Fruit fly (Drosophila melanogaster) whole organism, wandering third instar larva: ENCODE measurements around the gene Polr3E.

ENCODE experiments used
- Abd-B ChIP-seq: fragments of >200 bp; optimal IDR thresholded peaks from 2 replicates; lab custom pipeline; 2017; ENCODE audit warnings: missing biosample characterization, missing genetic modification characterization
- CrebA ChIP-seq: fragments of 200-800 bp; sonication (Bioruptor generic); optimal IDR thresholded peaks from 2 replicates; lab custom pipeline; 2016; ENCODE audit warnings: missing biosample characterization, mild to moderate bottlenecking, missing genetic modification characterization, borderline replicate concordance
- Dfd ChIP-seq: fragments of >200 bp; optimal IDR thresholded peaks from 2 replicates; lab custom pipeline; 2017; ENCODE audit warnings: missing biosample characterization, missing genetic modification characterization
- Dif ChIP-seq: fragments of 200-275, 200-300 bp; sonication (Bioruptor generic); optimal IDR thresholded peaks from 2 replicates; lab custom pipeline; 2018; ENCODE audit warnings: missing biosample characterization, missing genetic modification characterization; ENCODE audit not compliant: partially characterized antibody
- GATAd ChIP-seq: sonication (Bioruptor generic); optimal IDR thresholded peaks from 2 replicates; lab custom pipeline; 2016; ENCODE audit warnings: missing biosample characterization, missing genetic modification characterization
- HLH106 ChIP-seq: fragments of 200-800 bp; optimal IDR thresholded peaks from 3 replicates; lab custom pipeline; 2019; ENCODE audit warnings: missing biosample characterization, mild to moderate bottlenecking, missing genetic modification characterization, moderate library complexity
- Hr78 ChIP-seq: fragments of >200 bp; optimal IDR thresholded peaks from 2 replicates; lab custom pipeline; 2017; ENCODE audit warnings: missing biosample characterization, missing genetic modification characterization
- Jra ChIP-seq: sonication (Bioruptor generic); optimal IDR thresholded peaks from 2 replicates; lab custom pipeline; 2016; ENCODE audit warnings: missing biosample characterization, missing genetic modification characterization
- Mio ChIP-seq: sonication (Bioruptor generic); optimal IDR thresholded peaks from 2 replicates; lab custom pipeline; 2016; ENCODE audit warnings: missing biosample characterization, missing genetic modification characterization
- Myc ChIP-seq: fragments of >200 bp; optimal IDR thresholded peaks from 2 replicates; lab custom pipeline; 2017
- N ChIP-seq: fragments of >200 bp; optimal IDR thresholded peaks from 2 replicates; lab custom pipeline; 2018; ENCODE audit warnings: missing biosample characterization, missing external identifiers, missing genetic modification characterization
- OdsH ChIP-seq: fragments of 200-800 bp; sonication (Bioruptor generic); optimal IDR thresholded peaks from 2 replicates; lab custom pipeline; 2016; ENCODE audit warnings: missing biosample characterization, mild to moderate bottlenecking, missing genetic modification characterization
- Rel ChIP-seq, 2 experiments: fragments of 200-800 bp; sonication (Bioruptor generic) in 1 of 2; optimal IDR thresholded peaks; 2 replicates in 1 of 2; 3 replicates in 1 of 2; lab custom pipeline; 2016 to 2019; ENCODE audit warnings: mild to moderate bottlenecking in 2 of 2, missing biosample characterization in 2 of 2, missing genetic modification characterization in 2 of 2, moderate library complexity in 1 of 2
- Sp1 ChIP-seq: fragments of 200-800 bp; sonication (Bioruptor generic); optimal IDR thresholded peaks from 3 replicates; lab custom pipeline; 2019; ENCODE audit warnings: missing biosample characterization, mild to moderate bottlenecking, missing genetic modification characterization, moderate library complexity
- Vsx2 ChIP-seq: fragments of 200-300, 225-300 bp; sonication (Bioruptor generic); optimal IDR thresholded peaks from 2 replicates; lab custom pipeline; 2018; ENCODE audit warnings: missing biosample characterization, missing genetic modification characterization; ENCODE audit not compliant: partially characterized antibody
- br ChIP-seq: fragments of 200-800 bp; sonication (Bioruptor generic); optimal IDR thresholded peaks from 2 replicates; lab custom pipeline; 2016; ENCODE audit warnings: missing biosample characterization, missing genetic modification characterization
- brk ChIP-seq: fragments of 200-800 bp; sonication (Bioruptor generic); optimal IDR thresholded peaks from 2 replicates; lab custom pipeline; 2016; ENCODE audit warnings: missing biosample characterization, mild to moderate bottlenecking, missing genetic modification characterization
- dl ChIP-seq, 2 experiments: fragments of 175-275, 200-275 bp in 1 of 2; fragments of 200-275 bp in 1 of 2; sonication (Bioruptor generic); optimal IDR thresholded peaks; lab custom pipeline; 2018; ENCODE audit warnings: mild to moderate bottlenecking in 2 of 2, missing biosample characterization in 2 of 2, missing genetic modification characterization in 2 of 2, moderate library complexity in 2 of 2; ENCODE audit not compliant: partially characterized antibody in 2 of 2, insufficient read depth in 1 of 2
- dmrt93B ChIP-seq: fragments of 200-800 bp; sonication (Bioruptor generic); optimal IDR thresholded peaks from 2 replicates; lab custom pipeline; 2018; ENCODE audit warnings: missing biosample characterization, mild to moderate bottlenecking, missing genetic modification characterization
- ey ChIP-seq: fragments of 200-800 bp; sonication (Bioruptor generic); optimal IDR thresholded peaks from 2 replicates; lab custom pipeline; 2016; ENCODE audit warnings: missing biosample characterization, missing genetic modification characterization
- foxo ChIP-seq, 2 experiments: fragments of 200-800 bp; sonication (Bioruptor generic); optimal IDR thresholded peaks; 2 replicates in 1 of 2; 3 replicates in 1 of 2; lab custom pipeline; 2016 to 2017; ENCODE audit warnings: missing biosample characterization in 2 of 2, missing genetic modification characterization in 2 of 2
- fru ChIP-seq: fragments of 200-800 bp; sonication (Bioruptor generic); optimal IDR thresholded peaks from 3 replicates; lab custom pipeline; 2016; ENCODE audit warnings: missing biosample characterization, mild to moderate bottlenecking, missing genetic modification characterization
- h ChIP-seq: fragments of 200-800 bp; sonication (Bioruptor generic); optimal IDR thresholded peaks from 3 replicates; lab custom pipeline; 2016; ENCODE audit warnings: missing biosample characterization, mild to moderate bottlenecking, missing genetic modification characterization
- jim ChIP-seq: fragments of 175-275, 200-325 bp; sonication (Bioruptor generic); optimal IDR thresholded peaks from 2 replicates; lab custom pipeline; 2016; ENCODE audit warnings: missing biosample characterization, mild to moderate bottlenecking, missing genetic modification characterization
- psq ChIP-seq: fragments of 200-800 bp; sonication (Bioruptor generic); optimal IDR thresholded peaks from 3 replicates; lab custom pipeline; 2017; ENCODE audit warnings: missing biosample characterization, mild to moderate bottlenecking, missing genetic modification characterization, moderate library complexity
- rgr ChIP-seq: fragments of 200-800 bp; sonication (Bioruptor generic); optimal IDR thresholded peaks from 3 replicates; lab custom pipeline; 2016; ENCODE audit warnings: missing biosample characterization, mild to moderate bottlenecking, missing genetic modification characterization
- sage ChIP-seq: fragments of 200-800 bp; sonication (Bioruptor generic); optimal IDR thresholded peaks from 2 replicates; lab custom pipeline; 2016; ENCODE audit warnings: missing biosample characterization, mild to moderate bottlenecking, missing genetic modification characterization
- tai ChIP-seq: sonication (Bioruptor generic); optimal IDR thresholded peaks from 2 replicates; lab custom pipeline; 2016; ENCODE audit warnings: missing biosample characterization, missing genetic modification characterization
- woc ChIP-seq: sonication (Bioruptor generic); optimal IDR thresholded peaks from 2 replicates; lab custom pipeline; 2016; ENCODE audit warnings: missing biosample characterization, mild to moderate bottlenecking, missing genetic modification characterization

The Polr3E gene

DNA sequence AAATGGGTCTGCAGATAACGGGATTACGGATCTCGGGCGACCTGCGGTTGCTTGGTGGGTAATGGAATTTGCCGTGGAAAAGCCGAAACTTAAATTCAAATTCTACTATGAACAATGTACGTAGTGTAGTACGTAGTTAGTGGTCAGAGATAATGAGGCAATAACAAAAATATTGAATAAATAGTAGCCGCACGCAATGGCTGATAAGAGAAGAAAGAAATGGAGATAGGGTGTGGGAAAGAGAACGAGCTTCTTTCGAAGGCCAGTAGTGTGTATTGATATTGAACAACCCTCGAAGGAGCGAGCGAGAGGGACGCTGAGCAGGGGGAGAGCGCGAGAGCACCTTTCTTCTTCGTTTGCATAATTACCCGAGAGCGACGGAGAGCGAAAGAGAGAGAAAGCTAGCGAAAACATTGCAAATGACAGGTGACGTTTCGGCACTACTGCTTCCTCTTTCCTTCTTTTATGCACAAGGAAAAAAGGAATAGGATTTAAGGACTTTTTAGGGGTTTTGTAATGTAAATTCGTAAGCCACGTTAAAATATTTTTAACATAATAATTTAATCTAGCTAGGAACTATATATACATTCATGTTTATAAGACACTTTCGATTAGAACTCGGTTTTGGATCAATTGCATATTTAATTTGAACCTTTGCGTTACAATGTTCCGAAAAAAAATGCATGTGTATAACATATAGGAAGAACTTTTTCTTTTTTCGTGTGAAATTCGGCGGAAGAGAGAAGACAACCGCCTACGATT is 20.6 kb upstream of the Polr3E start:
- TF ChIP-seq foxo (GFP tag; optimal IDR thresholded peaks at IDR 0.05; lab: Kevin White, UChicago) (peak in 1 of 2 experiments; percentile 10), woc (GFP tag; lab: Kevin White, UChicago) (peak; percentile 22), Dif (GFP tag; lab: Kevin White, UChicago) (peak; percentile 85), Jra (GFP tag; lab: Kevin White, UChicago) (no peak), ey (GFP tag; lab: Kevin White, UChicago) (peak; percentile 17), rgr (GFP tag; lab: Kevin White, UChicago) (peak; percentile 23), Dfd (GFP tag; lab: Kevin White, UChicago) (no peak), dl (GFP tag; optimal IDR thresholded peaks at IDR 0.05; lab: Kevin White, UChicago; ENCODE audit: insufficient read depth in 1 of 2, partially characterized antibody in 2 of 2) (peak; percentile 61 to 65)

DNA sequence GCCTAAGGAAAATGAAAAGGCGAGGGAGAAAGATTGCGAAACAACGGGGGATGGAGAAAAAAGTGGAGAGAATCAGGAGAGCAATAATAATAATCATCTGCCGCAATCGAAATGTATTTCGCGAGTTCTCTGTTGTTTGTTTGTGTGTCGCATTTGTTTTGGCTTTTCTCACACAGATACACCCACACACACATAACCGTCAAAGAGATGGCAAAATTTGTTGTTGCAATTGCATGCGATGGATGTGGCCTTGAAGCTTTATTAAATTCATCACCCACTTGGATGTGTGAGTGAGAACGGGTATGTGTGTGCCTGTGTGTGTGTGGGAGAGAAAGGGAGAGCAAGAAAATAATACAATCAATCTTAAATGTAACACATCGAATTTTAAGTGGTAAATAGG is 19.9 kb upstream of the Polr3E start:
- TF ChIP-seq Jra (GFP tag; lab: Kevin White, UChicago) (peak; percentile 49), N (GFP tag; lab: Kevin White, UChicago) (peak; percentile 17), sage (GFP tag; lab: Kevin White, UChicago) (peak; percentile 30), brk (GFP tag; lab: Kevin White, UChicago) (peak; percentile 22), Abd-B (GFP tag; lab: Kevin White, UChicago) (no peak), dl (GFP tag; optimal IDR thresholded peaks at IDR 0.05; lab: Kevin White, UChicago; ENCODE audit: insufficient read depth in 1 of 2, partially characterized antibody in 2 of 2) (peak; percentile 8 to 15), jim (GFP tag; lab: Kevin White, UChicago) (no peak), Dif (GFP tag; lab: Kevin White, UChicago) (peak; percentile 37), psq (GFP tag; lab: Kevin White, UChicago) (peak; percentile 76), Sp1 (GFP tag; lab: Kevin White, UChicago) (no peak), HLH106 (tag; lab: Kevin White, UChicago) (no peak), h (GFP tag; lab: Kevin White, UChicago) (peak; percentile 37), OdsH (GFP tag; lab: Kevin White, UChicago) (no peak), Rel (GFP tag; optimal IDR thresholded peaks at IDR 0.05; lab: Kevin White, UChicago) (no peak), Rel (tag; optimal IDR thresholded peaks at IDR 0.05; lab: Kevin White, UChicago) (peak; percentile 71), Dfd (GFP tag; lab: Kevin White, UChicago) (no peak)

DNA sequence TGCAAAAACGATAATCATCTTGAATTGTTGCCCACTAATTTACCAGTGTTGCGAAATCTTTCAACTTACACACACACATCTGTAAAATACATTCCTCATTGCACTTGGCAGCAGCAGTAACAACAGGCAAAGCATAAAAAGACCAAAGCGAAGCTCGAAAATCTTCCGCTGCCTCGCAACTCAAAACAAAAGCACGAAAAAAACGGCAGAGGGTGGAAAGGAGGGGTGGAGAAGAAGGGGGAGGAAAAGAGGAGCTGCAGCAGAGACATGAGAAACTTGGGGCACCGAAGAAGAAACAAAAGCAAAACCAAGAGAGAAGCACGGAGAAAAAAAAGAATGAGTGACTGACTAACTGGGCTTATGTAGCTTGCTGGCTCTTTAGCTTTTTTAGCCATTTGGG is 18.2 kb upstream of the Polr3E start:
- TF ChIP-seq Vsx2 (no peak), psq (GFP tag; lab: Kevin White, UChicago) (peak; percentile 98), jim (GFP tag; lab: Kevin White, UChicago) (peak; percentile 28), fru (GFP tag; lab: Kevin White, UChicago) (peak; percentile 64), br (peak; percentile 24), Rel (GFP tag; optimal IDR thresholded peaks at IDR 0.05; lab: Kevin White, UChicago) (no peak), Rel (tag; optimal IDR thresholded peaks at IDR 0.05; lab: Kevin White, UChicago) (peak; percentile 66), tai (no peak), brk (GFP tag; lab: Kevin White, UChicago) (peak; percentile 11), dl (GFP tag; optimal IDR thresholded peaks at IDR 0.05; lab: Kevin White, UChicago; ENCODE audit: insufficient read depth in 1 of 2, partially characterized antibody in 2 of 2) (no peak), sage (GFP tag; lab: Kevin White, UChicago) (peak; percentile 38), Sp1 (GFP tag; lab: Kevin White, UChicago) (peak; percentile 56), Mio (no peak)

DNA sequence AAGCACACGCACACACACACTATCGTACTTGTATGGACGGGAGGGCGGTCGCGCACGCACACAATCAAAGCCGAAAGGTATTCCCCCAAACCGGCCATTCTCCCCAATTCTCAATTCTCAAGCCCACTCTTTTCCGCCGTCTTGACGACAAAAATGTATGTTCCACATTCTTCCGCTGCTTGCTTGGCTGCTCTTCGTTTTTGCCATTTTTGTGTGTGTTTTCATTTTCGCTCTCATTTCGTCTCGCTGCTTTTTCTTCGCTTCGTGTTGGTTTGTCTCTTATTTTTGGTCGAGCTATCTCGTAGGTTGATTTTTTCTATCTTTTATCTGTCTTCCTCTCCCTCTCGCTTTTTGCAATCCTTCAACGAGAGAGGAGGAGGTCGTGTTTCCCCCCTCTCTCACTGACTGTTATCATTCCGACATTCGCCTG is 17.1 kb upstream of the Polr3E start:
- TF ChIP-seq Sp1 (GFP tag; lab: Kevin White, UChicago) (peak; percentile 40), foxo (GFP tag; optimal IDR thresholded peaks at IDR 0.05; lab: Kevin White, UChicago) (peak in 1 of 2 experiments; percentile 44), CrebA (GFP tag; lab: Kevin White, UChicago) (peak; percentile 68), dmrt93B (GFP tag; lab: Kevin White, UChicago) (no peak), dl (GFP tag; optimal IDR thresholded peaks at IDR 0.05; lab: Kevin White, UChicago; ENCODE audit: insufficient read depth in 1 of 2, partially characterized antibody in 2 of 2) (peak in 1 of 2 experiments; percentile 29), jim (GFP tag; lab: Kevin White, UChicago) (no peak), rgr (GFP tag; lab: Kevin White, UChicago) (no peak), sage (GFP tag; lab: Kevin White, UChicago) (no peak), Vsx2 (peak; percentile 25), GATAd (GFP tag; lab: Kevin White, UChicago) (no peak), N (GFP tag; lab: Kevin White, UChicago) (peak; percentile 59), Rel (GFP tag; optimal IDR thresholded peaks at IDR 0.05; lab: Kevin White, UChicago) (no peak), Rel (tag; optimal IDR thresholded peaks at IDR 0.05; lab: Kevin White, UChicago) (peak; percentile 97), brk (GFP tag; lab: Kevin White, UChicago) (no peak), Hr78 (GFP tag; lab: Kevin White, UChicago) (peak; percentile 5), h (GFP tag; lab: Kevin White, UChicago) (peak; percentile 78), Myc (lab: Kevin White, UChicago) (no peak), psq (GFP tag; lab: Kevin White, UChicago) (peak; percentile 85)
- TF ChIP-seq, all 38 proteins: peak for 10
